Fruit fly (Drosophila melanogaster) whole organism, prepupa: ENCODE data around the gene CG14402.

Source experiments
- Blimp-1 ChIP-seq: fragments of 200-800 bp; sonication (Bioruptor generic); optimal IDR thresholded peaks from 3 replicates; lab custom pipeline; 2017; ENCODE audit warnings: missing biosample characterization, missing genetic modification characterization, mild to moderate bottlenecking, moderate library complexity, missing genetic modification reagents
- CG10631 ChIP-seq: fragments of 200-800 bp; sonication (Bioruptor generic); optimal IDR thresholded peaks from 2 replicates; lab custom pipeline; 2016; ENCODE audit warnings: missing biosample characterization, missing genetic modification characterization
- CG10669 ChIP-seq: fragments of 200-800 bp; sonication (Bioruptor generic); optimal IDR thresholded peaks from 3 replicates; lab custom pipeline; 2018; ENCODE audit warnings: missing biosample characterization, mild to moderate bottlenecking, missing genetic modification characterization, moderate library complexity
- CG11294 ChIP-seq: fragments of 200-800 bp; sonication (Bioruptor generic); IDR thresholded peaks from 2 replicates; pipeline ENCODE4 v1.3.6; 2022; ENCODE audit warnings: missing biosample characterization, missing genetic modification characterization
- CG11762 ChIP-seq: fragments of 200-800 bp; sonication (Bioruptor generic); optimal IDR thresholded peaks from 3 replicates; lab custom pipeline; 2016; ENCODE audit warnings: missing biosample characterization, missing genetic modification characterization; ENCODE audit not compliant: insufficient read depth
- CG15336 ChIP-seq: fragments of 200-800 bp; sonication (Bioruptor generic); IDR thresholded peaks from 2 replicates; pipeline ENCODE4 v1.3.6; 2022; ENCODE audit warnings: missing biosample characterization, missing genetic modification characterization
- CG1621 ChIP-seq: fragments of 200-800 bp; sonication (Bioruptor generic); optimal IDR thresholded peaks from 3 replicates; lab custom pipeline; 2018; ENCODE audit warnings: missing biosample characterization, mild to moderate bottlenecking, missing genetic modification characterization
- CG16779 ChIP-seq: fragments of 200-800 bp; sonication (Bioruptor generic); optimal IDR thresholded peaks from 3 replicates; lab custom pipeline; 2017; ENCODE audit warnings: missing biosample characterization, mild to moderate bottlenecking, missing genetic modification characterization
- CG31627 ChIP-seq: fragments of 200-800 bp; sonication (Bioruptor generic); optimal IDR thresholded peaks from 3 replicates; lab custom pipeline; 2016; ENCODE audit warnings: missing biosample characterization, missing genetic modification characterization
- CG32006 ChIP-seq: fragments of 200-800 bp; sonication (Bioruptor generic); optimal IDR thresholded peaks from 3 replicates; lab custom pipeline; 2017; ENCODE audit warnings: missing biosample characterization, mild to moderate bottlenecking, missing genetic modification characterization
- CG6163 ChIP-seq: fragments of 200-800 bp; sonication (Bioruptor generic); IDR thresholded peaks from 3 replicates; pipeline ENCODE4 v1.3.6; 2022; ENCODE audit warnings: missing biosample characterization, missing genetic modification characterization
- CG6276 ChIP-seq: fragments of 200-800 bp; sonication (Bioruptor generic); optimal IDR thresholded peaks from 2 replicates; lab custom pipeline; 2017; ENCODE audit warnings: missing biosample characterization, mild to moderate bottlenecking, missing genetic modification characterization
- CG6792 ChIP-seq: fragments of 200-800 bp; sonication (Bioruptor generic); optimal IDR thresholded peaks from 3 replicates; lab custom pipeline; 2016; ENCODE audit warnings: missing biosample characterization, missing genetic modification characterization
- CG6808 ChIP-seq: fragments of 200-800 bp; sonication (Bioruptor generic); optimal IDR thresholded peaks from 3 replicates; lab custom pipeline; 2017; ENCODE audit warnings: missing biosample characterization, missing genetic modification characterization, mild to moderate bottlenecking, moderate library complexity, missing genetic modification reagents
- CG6854 ChIP-seq: fragments of 200-800 bp; sonication (Bioruptor generic); optimal IDR thresholded peaks from 2 replicates; lab custom pipeline; 2017; ENCODE audit warnings: missing biosample characterization, mild to moderate bottlenecking, missing genetic modification characterization
- CG7368 ChIP-seq: fragments of 200-800 bp; sonication (Bioruptor generic); optimal IDR thresholded peaks from 3 replicates; lab custom pipeline; 2016; ENCODE audit warnings: missing biosample characterization, missing genetic modification characterization
- CG8119 ChIP-seq: fragments of 200-800 bp; sonication (Bioruptor generic); IDR thresholded peaks from 3 replicates; pipeline ENCODE4 v1.3.6; 2022; ENCODE audit warnings: missing biosample characterization, missing genetic modification characterization
- CG8319 ChIP-seq: fragments of 200-800 bp; sonication (Bioruptor generic); optimal IDR thresholded peaks from 3 replicates; lab custom pipeline; 2016; ENCODE audit warnings: missing biosample characterization, missing genetic modification characterization
- CG8632 ChIP-seq: fragments of 200-800 bp; sonication (Bioruptor generic); optimal IDR thresholded peaks from 3 replicates; lab custom pipeline; 2016; ENCODE audit warnings: missing biosample characterization, missing genetic modification characterization
- Eip75B ChIP-seq: fragments of 200-800 bp; sonication (Bioruptor generic); optimal IDR thresholded peaks from 3 replicates; lab custom pipeline; 2016; ENCODE audit warnings: missing biosample characterization, missing genetic modification characterization
- Eip78C ChIP-seq: fragments of 200-800 bp; sonication (Bioruptor generic); peaks from one replicate; lab custom pipeline; 2016; ENCODE audit warnings: missing biosample characterization, missing genetic modification characterization
- Eip93F ChIP-seq: fragments of 200-800 bp; sonication (Bioruptor generic); optimal IDR thresholded peaks from 2 replicates; lab custom pipeline; 2016; ENCODE audit warnings: missing biosample characterization, mild to moderate bottlenecking, missing genetic modification characterization
- Ets21C ChIP-seq: fragments of 200-800 bp; sonication (Bioruptor generic); optimal IDR thresholded peaks from 3 replicates; lab custom pipeline; 2016; ENCODE audit warnings: missing biosample characterization, missing genetic modification characterization
- Ets96B ChIP-seq: fragments of 200-800 bp; optimal IDR thresholded peaks from 2 replicates; lab custom pipeline; 2019; ENCODE audit warnings: missing biosample characterization, mild to moderate bottlenecking, missing genetic modification characterization, moderate library complexity
- Gug ChIP-seq: fragments of 200-800 bp; sonication (Bioruptor generic); IDR thresholded peaks from 2 replicates; pipeline ENCODE4 v1.3.6; 2022; ENCODE audit warnings: missing biosample characterization, missing genetic modification characterization
- Hr38 ChIP-seq: sonication (Bioruptor generic); optimal IDR thresholded peaks from 2 replicates; lab custom pipeline; 2016; ENCODE audit warnings: missing biosample characterization, missing genetic modification characterization
- Hr39 ChIP-seq: fragments of 200-800 bp; sonication (Bioruptor generic); optimal IDR thresholded peaks from 2 replicates; lab custom pipeline; 2016; ENCODE audit warnings: missing biosample characterization, missing genetic modification characterization
- Hr4 ChIP-seq: fragments of 200-800 bp; sonication (Bioruptor generic); optimal IDR thresholded peaks from 3 replicates; lab custom pipeline; 2016; ENCODE audit warnings: missing biosample characterization, missing genetic modification characterization
- Lpt ChIP-seq: fragments of 200-800 bp; sonication (Bioruptor generic); optimal IDR thresholded peaks from 3 replicates; lab custom pipeline; 2016; ENCODE audit warnings: missing biosample characterization, missing genetic modification characterization
- Met ChIP-seq: fragments of 200-800 bp; sonication (Bioruptor generic); optimal IDR thresholded peaks from 3 replicates; lab custom pipeline; 2016; ENCODE audit warnings: missing biosample characterization, missing genetic modification characterization
- OdsH ChIP-seq: fragments of 200-800 bp; sonication (Bioruptor generic); optimal IDR thresholded peaks from 3 replicates; lab custom pipeline; 2016; ENCODE audit warnings: missing biosample characterization, missing genetic modification characterization
- Smox ChIP-seq: fragments of 200-800 bp; sonication (Bioruptor generic); optimal IDR thresholded peaks from 3 replicates; lab custom pipeline; 2016; ENCODE audit warnings: missing biosample characterization, missing genetic modification characterization
- Sox102F ChIP-seq: fragments of 200-800 bp; sonication (Bioruptor generic); optimal IDR thresholded peaks from 2 replicates; lab custom pipeline; 2016; ENCODE audit warnings: missing biosample characterization, mild to moderate bottlenecking, missing genetic modification characterization
- Sox14 ChIP-seq: fragments of 200-800 bp; sonication (Bioruptor generic); optimal IDR thresholded peaks from 3 replicates; lab custom pipeline; 2016; ENCODE audit warnings: missing biosample characterization, missing genetic modification characterization
- Sox15 ChIP-seq: fragments of 200-800 bp; sonication (Bioruptor generic); optimal IDR thresholded peaks from 3 replicates; lab custom pipeline; 2016; ENCODE audit warnings: missing biosample characterization, missing genetic modification characterization
- achi ChIP-seq: fragments of 200-800 bp; sonication (Bioruptor generic); optimal IDR thresholded peaks from 3 replicates; lab custom pipeline; 2016; ENCODE audit warnings: missing biosample characterization, missing genetic modification characterization
- acj6 ChIP-seq: fragments of 200-800 bp; sonication (Bioruptor generic); optimal IDR thresholded peaks from 3 replicates; lab custom pipeline; 2016; ENCODE audit warnings: missing biosample characterization, missing genetic modification characterization
- dac ChIP-seq: fragments of 200-800 bp; sonication (Bioruptor generic); optimal IDR thresholded peaks from 2 replicates; lab custom pipeline; 2017; ENCODE audit warnings: missing biosample characterization, mild to moderate bottlenecking, missing genetic modification characterization
- dsx ChIP-seq: fragments of 200-800 bp; optimal IDR thresholded peaks from 3 replicates; lab custom pipeline; 2019; ENCODE audit warnings: missing biosample characterization, mild to moderate bottlenecking, missing genetic modification characterization, moderate library complexity; ENCODE audit not compliant: poor library complexity, severe bottlenecking
- eg ChIP-seq: fragments of 200-800 bp; sonication (Bioruptor generic); IDR thresholded peaks from 3 replicates; pipeline ENCODE4 v1.3.6; 2022; ENCODE audit warnings: missing biosample characterization, missing genetic modification characterization
- fd59A ChIP-seq: fragments of 200-800 bp; sonication (Bioruptor generic); optimal IDR thresholded peaks from 2 replicates; lab custom pipeline; 2017; ENCODE audit warnings: missing biosample characterization, mild to moderate bottlenecking, missing genetic modification characterization, missing genetic modification reagents
- fd85E ChIP-seq: fragments of 200-800 bp; sonication (Bioruptor generic); optimal IDR thresholded peaks from 3 replicates; lab custom pipeline; 2016; ENCODE audit warnings: missing biosample characterization, missing genetic modification characterization
- fkh ChIP-seq: fragments of 200-800 bp; sonication (Bioruptor generic); optimal IDR thresholded peaks from 3 replicates; lab custom pipeline; 2017; ENCODE audit warnings: missing biosample characterization, mild to moderate bottlenecking, missing genetic modification characterization, moderate library complexity
- net ChIP-seq: fragments of 200-800 bp; sonication (Bioruptor generic); optimal IDR thresholded peaks from 3 replicates; lab custom pipeline; 2016; ENCODE audit warnings: missing biosample characterization, missing genetic modification characterization
- pdm3 ChIP-seq: fragments of 200-800 bp; sonication (Bioruptor generic); optimal IDR thresholded peaks from 3 replicates; lab custom pipeline; 2016; ENCODE audit warnings: missing biosample characterization, missing genetic modification characterization
- salr ChIP-seq, 2 experiments: fragments of 200-800 bp; sonication (Bioruptor generic); optimal IDR thresholded peaks; 3 replicates each; lab custom pipeline; 2016 to 2018; ENCODE audit warnings: missing biosample characterization in 2 of 2, missing genetic modification characterization in 2 of 2, mild to moderate bottlenecking in 1 of 2
- spab ChIP-seq: fragments of 200-800 bp; sonication (Bioruptor generic); optimal IDR thresholded peaks from 2 replicates; lab custom pipeline; 2017; ENCODE audit warnings: missing biosample characterization, mild to moderate bottlenecking, missing genetic modification characterization, missing genetic modification reagents
- ss ChIP-seq, 2 experiments: fragments of 200-800 bp; sonication (Bioruptor generic); optimal IDR thresholded peaks; 2 replicates in 1 of 2; 3 replicates in 1 of 2; lab custom pipeline; 2017 to 2018; ENCODE audit warnings: mild to moderate bottlenecking in 2 of 2, missing biosample characterization in 2 of 2, missing genetic modification characterization in 2 of 2, moderate library complexity in 1 of 2
- svp ChIP-seq: fragments of 200-800 bp; sonication (Bioruptor generic); peaks from one replicate; lab custom pipeline; 2016; ENCODE audit warnings: missing biosample characterization, missing genetic modification characterization
- topi ChIP-seq: fragments of 200-800 bp; sonication (Bioruptor generic); optimal IDR thresholded peaks from 3 replicates; lab custom pipeline; 2016; ENCODE audit warnings: missing biosample characterization, missing genetic modification characterization
- vri ChIP-seq: fragments of 200-800 bp; sonication (Bioruptor generic); optimal IDR thresholded peaks from 3 replicates; lab custom pipeline; 2016; ENCODE audit warnings: missing biosample characterization, mild to moderate bottlenecking, missing genetic modification characterization

Gene CG14402

dm6 chr2L:20811039-20811652 lies 38.0 kb upstream of the CG14402 start:
- TF ChIP-seq fd59A (GFP tag; lab: Kevin White, UChicago) (peak; percentile 52), CG31627 (GFP tag; lab: Kevin White, UChicago) (no peak), CG6808 (GFP tag; lab: Kevin White, UChicago) (peak; percentile 40), Blimp-1 (GFP tag; lab: Kevin White, UChicago) (no peak), CG8119 (GFP tag; lab: Robert Waterston, UW) (peak; percentile 88), OdsH (GFP tag; lab: Kevin White, UChicago) (peak; percentile 81), CG11294 (GFP tag; lab: Robert Waterston, UW) (peak; percentile 73), Eip93F (GFP tag; lab: Kevin White, UChicago) (no peak), pdm3 (peak; percentile 75), CG11762 (peak; percentile 60), acj6 (GFP tag; lab: Kevin White, UChicago) (peak; percentile 66), Eip78C (GFP tag; lab: Kevin White, UChicago) (peak; percentile 91), Hr4 (GFP tag; lab: Kevin White, UChicago) (peak; percentile 86), dac (GFP tag; lab: Kevin White, UChicago) (peak; percentile 62), fkh (GFP tag; lab: Kevin White, UChicago) (no peak), vri (GFP tag; lab: Kevin White, UChicago) (no peak), Hr38 (GFP tag; lab: Kevin White, UChicago) (no peak), Eip75B (GFP tag; lab: Kevin White, UChicago) (peak; percentile 74), CG6276 (GFP tag; lab: Kevin White, UChicago) (peak; percentile 85), CG15336 (GFP tag; lab: Robert Waterston, UW) (peak; percentile 92), achi (GFP tag; lab: Kevin White, UChicago) (peak; percentile 82), CG6854 (no peak), CG7368 (GFP tag; lab: Kevin White, UChicago) (peak; percentile 53), salr (GFP tag; optimal IDR thresholded peaks at IDR 0.05; lab: Kevin White, UChicago) (peak; percentile 27 to 74), Smox (GFP tag; lab: Kevin White, UChicago) (no peak), eg (GFP tag; lab: Robert Waterston, UW) (peak; percentile 91), spab (GFP tag; lab: Kevin White, UChicago) (peak; percentile 43), Ets96B (tag; lab: Kevin White, UChicago) (no peak), CG6792 (GFP tag; lab: Kevin White, UChicago) (peak; percentile 61), CG10669 (GFP tag; lab: Kevin White, UChicago) (peak; percentile 55), CG8319 (GFP tag; lab: Kevin White, UChicago) (no peak), Gug (GFP tag; lab: Robert Waterston, UW) (peak; percentile 77), dsx (peak; percentile 36), CG1621 (tag; lab: Kevin White, UChicago) (peak; percentile 47), svp (GFP tag; lab: Kevin White, UChicago) (peak; percentile 36), net (GFP tag; lab: Kevin White, UChicago) (peak; percentile 78), topi (no peak), fd85E (GFP tag; lab: Kevin White, UChicago) (no peak), Hr39 (GFP tag; lab: Kevin White, UChicago) (no peak), CG6163 (GFP tag; lab: Robert Waterston, UW) (peak; percentile 82), Sox102F (GFP tag; lab: Kevin White, UChicago) (no peak), ss (GFP tag; optimal IDR thresholded peaks at IDR 0.05; lab: Kevin White, UChicago) (peak; percentile 9 to 55), Sox15 (GFP tag; lab: Kevin White, UChicago) (peak; percentile 13), CG16779 (tag; lab: Kevin White, UChicago) (peak; percentile 58), Met (GFP tag; lab: Kevin White, UChicago) (no peak), Sox14 (GFP tag; lab: Kevin White, UChicago) (peak; percentile 68), CG8632 (GFP tag; lab: Kevin White, UChicago) (peak; percentile 58), Ets21C (no peak), CG32006 (GFP tag; lab: Kevin White, UChicago) (peak; percentile 89), Lpt (peak; percentile 82), CG10631 (peak; percentile 66)
